Worm (Caenorhabditis elegans) whole organism, early embryonic: ENCODE results near the gene F35B3.7.

Source experiments
- B0310.2 ChIP-seq: sonication (generic microtip); optimal IDR thresholded peaks from 2 replicates; lab custom pipeline; 2016; ENCODE audit warnings: mild to moderate bottlenecking, missing genetic modification characterization, missing compliant biosample characterization
- F13C5.2 ChIP-seq: sonication (generic microtip); optimal IDR thresholded peaks from 2 replicates; lab custom pipeline; 2017; ENCODE audit warnings: mild to moderate bottlenecking, missing genetic modification characterization, inconsistent platforms, missing compliant biosample characterization
- ama-1 ChIP-seq: fragments of 150-350 bp; optimal IDR thresholded peaks from 2 replicates; lab custom pipeline; 2014
- ceh-13 ChIP-seq: fragments of 200-800 bp; sonication (Bioruptor generic); optimal IDR thresholded peaks from 2 replicates; lab custom pipeline; 2018; ENCODE audit warnings: mild to moderate bottlenecking, missing genetic modification characterization, missing compliant biosample characterization
- ceh-36 ChIP-seq: sonication (generic microtip); optimal IDR thresholded peaks from 2 replicates; lab custom pipeline; 2016; ENCODE audit warnings: missing genetic modification characterization, inconsistent platforms, missing compliant biosample characterization
- hmbx-1 ChIP-seq: sonication (generic microtip); optimal IDR thresholded peaks from 2 replicates; lab custom pipeline; 2016; ENCODE audit warnings: mild to moderate bottlenecking, missing genetic modification characterization, missing compliant biosample characterization
- hmg-4 ChIP-seq: fragments of 200-800 bp; sonication (Bioruptor generic); optimal IDR thresholded peaks from 2 replicates; lab custom pipeline; 2018; ENCODE audit warnings: mild to moderate bottlenecking, missing genetic modification characterization, missing compliant biosample characterization
- pes-1 ChIP-seq: fragments of 200-800 bp; sonication (Bioruptor generic); IDR thresholded peaks from 2 replicates; pipeline ENCODE4 v1.3.6; 2022; ENCODE audit warnings: missing genetic modification reagents, missing genetic modification characterization, missing compliant biosample characterization
- sea-1 ChIP-seq: fragments of 200-800 bp; sonication (Bioruptor generic); conservative IDR thresholded peaks from 2 replicates; pipeline ENCODE4 v1.3.6; 2022; ENCODE audit warnings: missing genetic modification characterization, missing compliant biosample characterization
- tbx-37 ChIP-seq: fragments of 200-800 bp; sonication (Bioruptor generic); conservative IDR thresholded peaks from 2 replicates; pipeline ENCODE4 v1.3.6; 2022; ENCODE audit warnings: missing genetic modification reagents, missing genetic modification characterization, missing compliant biosample characterization
- tra-4 ChIP-seq: sonication (generic microtip); optimal IDR thresholded peaks from 2 replicates; lab custom pipeline; 2017; ENCODE audit warnings: missing genetic modification characterization, missing compliant biosample characterization

ce11 chrX:17002149-17002548, 40.7 kb downstream of the F35B3.7 start:
- TF ChIP-seq tra-4 (tag; lab: Kevin White, UChicago), result no peak
- no peak for TF ChIP-seq F13C5.2 (tag; lab: Kevin White, UChicago)
- no peak for TF ChIP-seq ama-1 (lab: Kevin White, UChicago)
- TF ChIP-seq hmbx-1 (tag; lab: Kevin White, UChicago), result no peak
- TF ChIP-seq tbx-37 (GFP tag; lab: Robert Waterston, UW), result no peak
- TF ChIP-seq ceh-36 (tag; lab: Kevin White, UChicago), result no peak
- no peak for TF ChIP-seq B0310.2 (tag; lab: Kevin White, UChicago)
- no peak for TF ChIP-seq pes-1
- no peak for TF ChIP-seq ceh-13
- no peak for TF ChIP-seq hmg-4
- TF ChIP-seq sea-1 (GFP tag; lab: Robert Waterston, UW), result no peak
